Fruit fly (Drosophila melanogaster) whole organism, prepupa: ENCODE data around the gene CG13794.

Experiments used
- CG10631 ChIP-seq: fragments of 200-800 bp; sonication (Bioruptor generic); optimal IDR thresholded peaks from 2 replicates; lab custom pipeline; 2016; ENCODE audit warnings: missing biosample characterization, missing genetic modification characterization
- CG11294 ChIP-seq: fragments of 200-800 bp; sonication (Bioruptor generic); IDR thresholded peaks from 2 replicates; pipeline ENCODE4 v1.3.6; 2022; ENCODE audit warnings: missing biosample characterization, missing genetic modification characterization
- CG11762 ChIP-seq: fragments of 200-800 bp; sonication (Bioruptor generic); optimal IDR thresholded peaks from 3 replicates; lab custom pipeline; 2016; ENCODE audit warnings: missing biosample characterization, missing genetic modification characterization; ENCODE audit not compliant: insufficient read depth
- CG34406 ChIP-seq: fragments of 200-800 bp; sonication (Bioruptor generic); optimal IDR thresholded peaks from 3 replicates; lab custom pipeline; 2016; ENCODE audit warnings: missing biosample characterization, missing genetic modification characterization
- CG6163 ChIP-seq: fragments of 200-800 bp; sonication (Bioruptor generic); IDR thresholded peaks from 3 replicates; pipeline ENCODE4 v1.3.6; 2022; ENCODE audit warnings: missing biosample characterization, missing genetic modification characterization
- CG6276 ChIP-seq: fragments of 200-800 bp; sonication (Bioruptor generic); optimal IDR thresholded peaks from 2 replicates; lab custom pipeline; 2017; ENCODE audit warnings: missing biosample characterization, mild to moderate bottlenecking, missing genetic modification characterization
- CG8119 ChIP-seq: fragments of 200-800 bp; sonication (Bioruptor generic); IDR thresholded peaks from 3 replicates; pipeline ENCODE4 v1.3.6; 2022; ENCODE audit warnings: missing biosample characterization, missing genetic modification characterization
- Eip78C ChIP-seq: fragments of 200-800 bp; sonication (Bioruptor generic); peaks from one replicate; lab custom pipeline; 2016; ENCODE audit warnings: missing biosample characterization, missing genetic modification characterization
- Hr38 ChIP-seq: sonication (Bioruptor generic); optimal IDR thresholded peaks from 2 replicates; lab custom pipeline; 2016; ENCODE audit warnings: missing biosample characterization, missing genetic modification characterization
- Hr39 ChIP-seq: fragments of 200-800 bp; sonication (Bioruptor generic); optimal IDR thresholded peaks from 2 replicates; lab custom pipeline; 2016; ENCODE audit warnings: missing biosample characterization, missing genetic modification characterization
- Lpt ChIP-seq: fragments of 200-800 bp; sonication (Bioruptor generic); optimal IDR thresholded peaks from 3 replicates; lab custom pipeline; 2016; ENCODE audit warnings: missing biosample characterization, missing genetic modification characterization
- acj6 ChIP-seq: fragments of 200-800 bp; sonication (Bioruptor generic); optimal IDR thresholded peaks from 3 replicates; lab custom pipeline; 2016; ENCODE audit warnings: missing biosample characterization, missing genetic modification characterization
- esn ChIP-seq: fragments of 200-800 bp; sonication (Bioruptor generic); optimal IDR thresholded peaks from 2 replicates; lab custom pipeline; 2016; ENCODE audit warnings: missing biosample characterization, mild to moderate bottlenecking, missing genetic modification characterization, moderate library complexity
- fd59A ChIP-seq: fragments of 200-800 bp; sonication (Bioruptor generic); optimal IDR thresholded peaks from 2 replicates; lab custom pipeline; 2017; ENCODE audit warnings: missing biosample characterization, mild to moderate bottlenecking, missing genetic modification characterization, missing genetic modification reagents

dm6 chr2L:7753086-7753485, 30.5 kb upstream of the CG13794 start, which contains the start of gene CG7203:
- TF ChIP-seq Eip78C (no peak), CG6276 (GFP tag; lab: Kevin White, UChicago) (no peak), Lpt (GFP tag; lab: Kevin White, UChicago) (no peak), Hr38 (GFP tag; lab: Kevin White, UChicago) (no peak), fd59A (GFP tag; lab: Kevin White, UChicago) (no peak), CG10631 (GFP tag; lab: Kevin White, UChicago) (no peak), CG8119 (GFP tag; lab: Robert Waterston, UW) (no peak), Hr39 (no peak), CG6163 (no peak), CG11762 (no peak), CG34406 (GFP tag; lab: Kevin White, UChicago) (no peak), CG11294 (GFP tag; lab: Robert Waterston, UW) (no peak), esn (GFP tag; lab: Kevin White, UChicago) (no peak), acj6 (GFP tag; lab: Kevin White, UChicago) (no peak)
